Fruit fly (Drosophila melanogaster) whole organism, embryonic: ENCODE data around the gene CG43135.

Source experiments
- CG10209 ChIP-seq: fragments of 200-800 bp; sonication (Bioruptor generic); optimal IDR thresholded peaks from 3 replicates; lab custom pipeline; 2017; ENCODE audit warnings: missing biosample characterization, mild to moderate bottlenecking, missing genetic modification characterization, missing genetic modification reagents
- CG10431 ChIP-seq: fragments of 200-800 bp; sonication (Bioruptor generic); optimal IDR thresholded peaks from 3 replicates; lab custom pipeline; 2018; ENCODE audit warnings: missing biosample characterization, mild to moderate bottlenecking, missing genetic modification characterization
- CG11247 ChIP-seq: fragments of 200-800 bp; sonication (Bioruptor generic); IDR thresholded peaks from 2 replicates; pipeline ENCODE4 v1.3.6; 2022; ENCODE audit warnings: missing biosample characterization, missing genetic modification characterization
- CG1529 ChIP-seq: fragments of 200-800 bp; sonication (Bioruptor generic); optimal IDR thresholded peaks from 3 replicates; lab custom pipeline; 2018; ENCODE audit warnings: missing biosample characterization, missing genetic modification characterization
- CG30403 ChIP-seq: fragments of 200-800 bp; sonication (Bioruptor generic); optimal IDR thresholded peaks from 3 replicates; lab custom pipeline; 2016; ENCODE audit warnings: missing biosample characterization, missing genetic modification characterization
- CG31224 ChIP-seq: fragments of 200-800 bp; sonication (Bioruptor generic); IDR thresholded peaks from 2 replicates; pipeline ENCODE4 v1.3.6; 2022; ENCODE audit warnings: missing biosample characterization, missing genetic modification characterization
- CG31441 ChIP-seq: fragments of 200-800 bp; sonication (Bioruptor generic); IDR thresholded peaks from 2 replicates; pipeline ENCODE4 v1.3.6; 2022; ENCODE audit warnings: missing biosample characterization, missing genetic modification characterization
- CG3281 ChIP-seq: fragments of 200-800 bp; sonication (Bioruptor generic); optimal IDR thresholded peaks from 3 replicates; lab custom pipeline; 2017; ENCODE audit warnings: missing biosample characterization, mild to moderate bottlenecking, missing genetic modification characterization
- CG42726 ChIP-seq: fragments of 200-800 bp; sonication (Bioruptor generic); IDR thresholded peaks from 2 replicates; pipeline ENCODE4 v1.3.6; 2022; ENCODE audit warnings: missing biosample characterization, missing genetic modification characterization; ENCODE audit not compliant: partially characterized antibody
- CG4404 ChIP-seq: fragments of 200-800 bp; sonication (Bioruptor generic); IDR thresholded peaks from 2 replicates; pipeline ENCODE4 v1.3.6; 2022; ENCODE audit warnings: missing biosample characterization, missing genetic modification characterization
- CG5180 ChIP-seq: fragments of 200-800 bp; sonication (Bioruptor generic); optimal IDR thresholded peaks from 3 replicates; lab custom pipeline; 2017; ENCODE audit warnings: missing biosample characterization, missing genetic modification characterization, mild to moderate bottlenecking, moderate library complexity, missing genetic modification reagents
- CG6689 ChIP-seq: fragments of 200-800 bp; sonication (Bioruptor generic); IDR thresholded peaks from 2 replicates; pipeline ENCODE4 v1.3.6; 2022; ENCODE audit warnings: missing biosample characterization, missing genetic modification characterization
- CG6854 ChIP-seq: fragments of 200-800 bp; sonication (Bioruptor generic); optimal IDR thresholded peaks from 3 replicates; lab custom pipeline; 2017; ENCODE audit warnings: missing biosample characterization, mild to moderate bottlenecking, missing genetic modification characterization
- CG7271 ChIP-seq: fragments of 200-800 bp; sonication (Bioruptor generic); optimal IDR thresholded peaks from 2 replicates; lab custom pipeline; 2018; ENCODE audit warnings: missing biosample characterization, mild to moderate bottlenecking, missing genetic modification characterization, moderate library complexity
- CG7357 ChIP-seq: fragments of 200-800 bp; sonication (Bioruptor generic); IDR thresholded peaks from 3 replicates; pipeline ENCODE4 v1.3.6; 2022; ENCODE audit warnings: missing biosample characterization, missing genetic modification characterization
- CG7372 ChIP-seq: fragments of 200-800 bp; sonication (Bioruptor generic); IDR thresholded peaks from 2 replicates; pipeline ENCODE4 v1.3.6; 2022; ENCODE audit warnings: missing biosample characterization, missing genetic modification characterization
- CG7556 ChIP-seq: fragments of 200-800 bp; sonication (Bioruptor generic); optimal IDR thresholded peaks from 2 replicates; lab custom pipeline; 2017; ENCODE audit warnings: missing biosample characterization, mild to moderate bottlenecking, missing genetic modification characterization
- CG8478 ChIP-seq: fragments of >200 bp; optimal IDR thresholded peaks from 2 replicates; lab custom pipeline; 2018
- CG8944 ChIP-seq: fragments of 200-800 bp; sonication (Bioruptor generic); optimal IDR thresholded peaks from 3 replicates; lab custom pipeline; 2016; ENCODE audit warnings: missing biosample characterization, missing genetic modification characterization
- CG9215 ChIP-seq: fragments of 200-800 bp; sonication (Bioruptor generic); IDR thresholded peaks from 2 replicates; pipeline ENCODE4 v1.3.6; 2022; ENCODE audit warnings: missing biosample characterization, missing genetic modification characterization
- CG9817 ChIP-seq: fragments of 200-800 bp; sonication (Bioruptor generic); optimal IDR thresholded peaks from 2 replicates; lab custom pipeline; 2018; ENCODE audit warnings: missing biosample characterization, mild to moderate bottlenecking, missing genetic modification characterization, moderate library complexity
- Chrac-16 ChIP-seq: fragments of 200-800 bp; sonication (Bioruptor generic); optimal IDR thresholded peaks from 3 replicates; lab custom pipeline; 2016; ENCODE audit warnings: missing biosample characterization, missing genetic modification characterization
- Deaf1 ChIP-seq: fragments of 200-800 bp; optimal IDR thresholded peaks from 3 replicates; lab custom pipeline; 2019; ENCODE audit warnings: missing biosample characterization, mild to moderate bottlenecking, missing genetic modification characterization, moderate library complexity
- Doc2 ChIP-seq: fragments of 200-800 bp; sonication (Bioruptor generic); IDR thresholded peaks from 2 replicates; pipeline ENCODE4 v1.3.6; 2022; ENCODE audit warnings: missing biosample characterization, missing genetic modification characterization
- E2f2 ChIP-seq: fragments of 200-800 bp; sonication (Bioruptor generic); IDR thresholded peaks from 2 replicates; pipeline ENCODE4 v1.3.6; 2022; ENCODE audit warnings: missing biosample characterization, missing genetic modification characterization
- H2.0 ChIP-seq: fragments of 200-800 bp; sonication (Bioruptor generic); IDR thresholded peaks from 2 replicates; pipeline ENCODE4 v1.3.6; 2022; ENCODE audit warnings: missing biosample characterization, missing genetic modification characterization
- HmgD ChIP-seq: fragments of 200-800 bp; sonication (Bioruptor generic); optimal IDR thresholded peaks from 3 replicates; lab custom pipeline; 2016; ENCODE audit warnings: missing biosample characterization, missing genetic modification characterization
- Jarid2 ChIP-seq: fragments of 200-800 bp; sonication (Bioruptor generic); optimal IDR thresholded peaks from 3 replicates; lab custom pipeline; 2017; ENCODE audit warnings: mild to moderate bottlenecking, missing biosample characterization, missing genetic modification reagents, missing genetic modification characterization
- Meics ChIP-seq: fragments of 200-800 bp; sonication (Bioruptor generic); optimal IDR thresholded peaks from 2 replicates; lab custom pipeline; 2017; ENCODE audit warnings: missing biosample characterization, mild to moderate bottlenecking, missing genetic modification characterization
- Nf-YC ChIP-seq: fragments of 200-800 bp; optimal IDR thresholded peaks from 3 replicates; lab custom pipeline; 2019; ENCODE audit warnings: missing biosample characterization, mild to moderate bottlenecking, missing genetic modification characterization, moderate library complexity
- Sox102F ChIP-seq: fragments of 200-800 bp; sonication (Bioruptor generic); optimal IDR thresholded peaks from 2 replicates; lab custom pipeline; 2018; ENCODE audit warnings: missing biosample characterization, mild to moderate bottlenecking, missing genetic modification characterization, moderate library complexity
- Stat92E ChIP-seq, 3 experiments: fragments of >200 bp in 2 of 3; fragments of 200-800 bp in 1 of 3; sonication (Bioruptor generic) in 1 of 3; optimal IDR thresholded peaks; 2 replicates each; lab custom pipeline; 2017 to 2019; ENCODE audit warnings: missing biosample characterization in 3 of 3, missing genetic modification characterization in 3 of 3, mild to moderate bottlenecking in 1 of 3, moderate library complexity in 1 of 3
- ab ChIP-seq: fragments of 200-800 bp; sonication (Bioruptor generic); optimal IDR thresholded peaks from 2 replicates; lab custom pipeline; 2016; ENCODE audit warnings: missing biosample characterization, missing genetic modification characterization
- chinmo ChIP-seq: fragments of 200-800 bp; sonication (Bioruptor generic); IDR thresholded peaks from 4 replicates; pipeline ENCODE4 v1.3.6; 2022; ENCODE audit warnings: missing biosample characterization, missing genetic modification characterization; ENCODE audit not compliant: partially characterized antibody
- disco-r ChIP-seq: fragments of 200-800 bp; sonication (Bioruptor generic); optimal IDR thresholded peaks from 2 replicates; lab custom pipeline; 2016; ENCODE audit warnings: missing biosample characterization, missing genetic modification characterization
- eve ChIP-seq, 2 experiments: fragments of >200 bp; optimal IDR thresholded peaks; 2 replicates each; lab custom pipeline; 2017; ENCODE audit warnings: missing biosample characterization in 2 of 2, missing genetic modification characterization in 2 of 2
- exex ChIP-seq: fragments of 200-800 bp; sonication (Bioruptor generic); optimal IDR thresholded peaks from 4 replicates; lab custom pipeline; 2018; ENCODE audit warnings: missing biosample characterization, mild to moderate bottlenecking, missing genetic modification characterization, moderate library complexity
- gsb ChIP-seq: fragments of 200-800 bp; sonication (Bioruptor generic); IDR thresholded peaks from 2 replicates; pipeline ENCODE4 v1.3.6; 2022; ENCODE audit warnings: missing biosample characterization, missing genetic modification characterization
- gt ChIP-seq: fragments of 200-800 bp; sonication (Bioruptor generic); IDR thresholded peaks from 2 replicates; pipeline ENCODE4 v1.3.6; 2022; ENCODE audit warnings: missing biosample characterization, missing genetic modification characterization
- maf-S ChIP-seq: fragments of 200-800 bp; sonication (Bioruptor generic); optimal IDR thresholded peaks from 2 replicates; lab custom pipeline; 2016; ENCODE audit warnings: missing biosample characterization, missing genetic modification characterization
- nerfin-1 ChIP-seq: fragments of 200-800 bp; sonication (Bioruptor generic); optimal IDR thresholded peaks from 3 replicates; lab custom pipeline; 2019; ENCODE audit warnings: missing biosample characterization, mild to moderate bottlenecking, missing genetic modification characterization, moderate library complexity
- otp ChIP-seq: fragments of 200-800 bp; sonication (Bioruptor generic); IDR thresholded peaks from 3 replicates; pipeline ENCODE4, ENCODE4 v1.3.6; 2022; ENCODE audit warnings: missing biosample characterization, missing genetic modification characterization
- pita ChIP-seq: fragments of 200-800 bp; sonication (Bioruptor generic); optimal IDR thresholded peaks from 2 replicates; lab custom pipeline; 2017; ENCODE audit warnings: missing biosample characterization, mild to moderate bottlenecking, missing genetic modification characterization
- pum ChIP-seq: fragments of 200-800 bp; sonication (Bioruptor generic); optimal IDR thresholded peaks from 2 replicates; lab custom pipeline; 2016; ENCODE audit warnings: missing biosample characterization, missing genetic modification characterization
- ranshi ChIP-seq: fragments of 200-800 bp; sonication (Bioruptor generic); IDR thresholded peaks from 2 replicates; pipeline ENCODE4 v1.3.6; 2022; ENCODE audit warnings: missing biosample characterization, missing genetic modification characterization
- sd ChIP-seq: fragments of 200-800 bp; sonication (Bioruptor generic); optimal IDR thresholded peaks from 3 replicates; lab custom pipeline; 2018; ENCODE audit warnings: missing biosample characterization, mild to moderate bottlenecking, missing genetic modification characterization, moderate library complexity
- seq ChIP-seq: fragments of 200-800 bp; sonication (Bioruptor generic); IDR thresholded peaks from 2 replicates; pipeline ENCODE4 v1.3.6; 2022; ENCODE audit warnings: missing biosample characterization, missing genetic modification characterization
- sob ChIP-seq: fragments of 200-800 bp; sonication (Bioruptor generic); IDR thresholded peaks from 2 replicates; pipeline ENCODE4 v1.3.6; 2022; ENCODE audit warnings: missing biosample characterization, missing genetic modification characterization
- tgo ChIP-seq: fragments of 200-800 bp; sonication (Bioruptor generic); IDR thresholded peaks from 3 replicates; pipeline ENCODE4 v1.3.6; 2022; ENCODE audit warnings: missing biosample characterization, missing genetic modification characterization
- trh ChIP-seq: fragments of 200-800 bp; sonication (Bioruptor generic); optimal IDR thresholded peaks from 2 replicates; lab custom pipeline; 2016; ENCODE audit warnings: missing biosample characterization, missing genetic modification characterization
- zen ChIP-seq: fragments of 200-800 bp; sonication (Bioruptor generic); optimal IDR thresholded peaks from 3 replicates; lab custom pipeline; 2018; ENCODE audit warnings: missing biosample characterization, mild to moderate bottlenecking, missing genetic modification characterization, moderate library complexity

Gene CG43135

dm6 chrX:4262661-4263060 lies 14.5 kb downstream of the CG43135 start (continued):
- TF ChIP-seq CG7357 (GFP tag; lab: Robert Waterston, UW) (no peak), CG3281 (GFP tag; lab: Kevin White, UChicago) (peak; percentile 58), disco-r (GFP tag; lab: Kevin White, UChicago) (no peak), CG7271 (tag; lab: Kevin White, UChicago) (no peak), CG5180 (GFP tag; lab: Kevin White, UChicago) (peak; percentile 21), CG11247 (GFP tag; lab: Robert Waterston, UW) (no peak), sd (tag; lab: Kevin White, UChicago) (no peak), CG9817 (tag; lab: Kevin White, UChicago) (peak; percentile 34), gsb (GFP tag; lab: Robert Waterston, UW) (no peak), seq (GFP tag; lab: Robert Waterston, UW) (no peak), CG30403 (GFP tag; lab: Kevin White, UChicago) (peak; percentile 44), Deaf1 (tag; lab: Kevin White, UChicago) (peak; percentile 7), Sox102F (peak; percentile 41), H2.0 (GFP tag; lab: Robert Waterston, UW) (peak; percentile 49; the same call in 1 of the 2 replicates), pita (GFP tag; lab: Kevin White, UChicago) (no peak), chinmo (GFP tag; lab: Robert Waterston, UW) (no peak), tgo (GFP tag; lab: Robert Waterston, UW) (peak; percentile 51; the same call in 2 of the 3 replicates), sob (GFP tag; lab: Robert Waterston, UW) (0 out of 2 replicates have a peak, but pooled peaks have one; percentile 49), Nf-YC (tag; lab: Kevin White, UChicago) (no peak), CG8944 (GFP tag; lab: Kevin White, UChicago) (peak; percentile 9), Chrac-16 (peak; percentile 24), Meics (GFP tag; lab: Kevin White, UChicago) (peak; percentile 65), CG31441 (GFP tag; lab: Robert Waterston, UW) (0 out of 2 replicates have a peak, but pooled peaks have one; percentile 42), trh (GFP tag; lab: Kevin White, UChicago) (no peak), CG1529 (GFP tag; lab: Kevin White, UChicago) (peak; percentile 22), Doc2 (GFP tag; lab: Robert Waterston, UW) (no peak), HmgD (GFP tag; lab: Kevin White, UChicago) (no peak), zen (peak; percentile 44), exex (tag; lab: Kevin White, UChicago) (no peak), CG9215 (GFP tag; lab: Robert Waterston, UW) (peak; percentile 51), eve (GFP tag; optimal IDR thresholded peaks at IDR 0.05; lab: Kevin White, UChicago) (no peak), CG7372 (GFP tag; lab: Robert Waterston, UW) (peak; percentile 18; the same call in 1 of the 2 replicates), maf-S (peak; percentile 4), Jarid2 (GFP tag; lab: Kevin White, UChicago) (no peak), CG42726 (GFP tag; lab: Robert Waterston, UW) (no peak), CG4404 (GFP tag; lab: Robert Waterston, UW) (0 out of 2 replicates have a peak, but pooled peaks have one; percentile 18), Stat92E (GFP tag; optimal IDR thresholded peaks at IDR 0.05; lab: Kevin White, UChicago) (no peak), ab (no peak), gt (GFP tag; lab: Robert Waterston, UW) (no peak), otp (GFP tag; lab: Robert Waterston, UW) (no peak), CG7556 (peak; percentile 60), CG6689 (GFP tag; lab: Robert Waterston, UW) (peak; percentile 62; the same call in 1 of the 2 replicates), CG10209 (GFP tag; lab: Kevin White, UChicago) (peak; percentile 37), nerfin-1 (tag; lab: Kevin White, UChicago) (no peak), E2f2 (GFP tag; lab: Robert Waterston, UW) (peak; percentile 14; the same call in 1 of the 2 replicates), CG10431 (GFP tag; lab: Kevin White, UChicago) (no peak), CG8478 (lab: Kevin White, UChicago) (no peak), CG6854 (GFP tag; lab: Kevin White, UChicago) (peak; percentile 35), CG31224 (peak; percentile 29; the same call in 1 of the 2 replicates), pum (GFP tag; lab: Kevin White, UChicago) (peak; percentile 21), ranshi (GFP tag; lab: Robert Waterston, UW) (peak; percentile 52; the same call in 1 of the 2 replicates)
